Worm (Caenorhabditis elegans) whole organism, early embryonic: ENCODE results near the gene T04C12.8.

ENCODE experiments used
- hmg-4 ChIP-seq: fragments of 200-800 bp; sonication (Bioruptor generic); optimal IDR thresholded peaks from 2 replicates; lab custom pipeline; 2018; ENCODE audit warnings: mild to moderate bottlenecking, missing genetic modification characterization, missing compliant biosample characterization
- pes-1 ChIP-seq: fragments of 200-800 bp; sonication (Bioruptor generic); IDR thresholded peaks from 2 replicates; pipeline ENCODE4 v1.3.6; 2022; ENCODE audit warnings: missing genetic modification reagents, missing genetic modification characterization, missing compliant biosample characterization
- tbx-37 ChIP-seq: fragments of 200-800 bp; sonication (Bioruptor generic); conservative IDR thresholded peaks from 2 replicates; pipeline ENCODE4 v1.3.6; 2022; ENCODE audit warnings: missing genetic modification reagents, missing genetic modification characterization, missing compliant biosample characterization

DNA sequence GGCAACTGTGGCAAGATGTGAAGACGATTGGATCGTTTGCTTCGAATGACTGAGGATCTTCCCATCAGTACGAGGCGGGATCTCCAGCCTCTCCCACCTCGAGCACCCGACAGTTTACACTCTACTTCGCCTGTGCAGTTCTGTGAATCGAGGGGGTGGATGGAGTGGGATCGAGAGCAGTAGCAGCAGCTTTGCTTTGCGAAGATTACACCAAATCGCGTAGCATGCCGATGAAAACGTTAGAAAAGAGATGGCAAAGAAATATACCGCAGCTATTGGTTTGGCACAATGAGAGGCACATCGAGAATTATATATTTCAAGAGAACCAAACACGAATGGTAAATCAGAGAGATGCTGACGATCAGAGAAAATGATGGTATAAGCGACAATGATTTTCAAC, 5.3 kb upstream of the T04C12.8 start, which contains the start of gene act-3:
- TF ChIP-seq tbx-37 (no peak), hmg-4 (GFP tag; lab: Kevin White, UChicago) (no peak), pes-1 (GFP tag; lab: Robert Waterston, UW) (no peak)
